Worm (Caenorhabditis elegans) whole organism, L4/young adult: ENCODE data around the gene F36A4.2.

Experiments used
- W03F9.2 ChIP-seq: fragments of 150-350 bp; optimal IDR thresholded peaks from 2 replicates; lab custom pipeline; 2014; ENCODE audit warnings: missing biosample characterization, missing genetic modification characterization
- dao-5 ChIP-seq: sonication (generic microtip); optimal IDR thresholded peaks from 2 replicates; lab custom pipeline; 2016; ENCODE audit warnings: missing genotype, missing genetic modification characterization, moderate library complexity, missing compliant biosample characterization
- him-1 ChIP-seq: sonication (generic microtip); optimal IDR thresholded peaks from 2 replicates; lab custom pipeline; 2016; ENCODE audit warnings: missing genotype, missing genetic modification reagents, missing genetic modification characterization, missing compliant biosample characterization

The F36A4.2 gene

ce11 chrIV:4270925-4271324, at the start of gene F36A4.2:
Gene F36A4.2 (plus strand): TSS chrIV:4271225.
- TF ChIP-seq dao-5 (tag; lab: Kevin White, UChicago) (no peak), him-1 (tag; lab: Kevin White, UChicago) (no peak), W03F9.2 (tag; lab: Kevin White, UChicago) (no peak)

ce11 chrIV:4225851-4226250, 45.2 kb upstream of the F36A4.2 start, which contains the start of gene srbc-71:
Gene srbc-71 (minus strand): TSS chrIV:4225951.
- TF ChIP-seq him-1 (tag; lab: Kevin White, UChicago) (no peak), dao-5 (tag; lab: Kevin White, UChicago) (no peak), W03F9.2 (tag; lab: Kevin White, UChicago) (no peak)

ce11 chrIV:4227917-4228316, 43.1 kb upstream of the F36A4.2 start, which contains the start of gene srbc-70:
Gene srbc-70 (minus strand): TSS chrIV:4228017.
- no peak for TF ChIP-seq him-1 (tag; lab: Kevin White, UChicago)
- TF ChIP-seq W03F9.2 (tag; lab: Kevin White, UChicago) = no peak
- no peak for TF ChIP-seq dao-5 (tag; lab: Kevin White, UChicago)

ce11 chrIV:4235315-4236024, 35.6 kb upstream of the F36A4.2 start, which contains the start of the genes zipt-2.2 and dpy-13:
Gene zipt-2.2 (minus strand): TSS chrIV:4235365.
Gene dpy-13 (plus strand): TSS chrIV:4235614.
- TF ChIP-seq dao-5 (tag; lab: Kevin White, UChicago) = no peak
- TF ChIP-seq him-1 (tag; lab: Kevin White, UChicago) = no peak
- TF ChIP-seq W03F9.2 (tag; lab: Kevin White, UChicago) = no peak

- no peak for TF ChIP-seq W03F9.2 (tag; lab: Kevin White, UChicago)
- TF ChIP-seq dao-5 (tag; lab: Kevin White, UChicago) = no peak
- no peak for TF ChIP-seq him-1 (tag; lab: Kevin White, UChicago)
Measured at ce11 chrIV:4236025-4236407, 35.0 kb upstream of the F36A4.2 start.

ce11 chrIV:4236671-4237070, 34.4 kb upstream of the F36A4.2 start:
- TF ChIP-seq him-1 (tag; lab: Kevin White, UChicago) = no peak
- TF ChIP-seq W03F9.2 (tag; lab: Kevin White, UChicago) = no peak
- no peak for TF ChIP-seq dao-5 (tag; lab: Kevin White, UChicago)

- TF ChIP-seq W03F9.2 (tag; lab: Kevin White, UChicago) = no peak
Measured at ce11 chrIV:4243830-4244406, 27.1 kb upstream of the F36A4.2 start.

ce11 chrIV:4244510-4244909, 26.5 kb upstream of the F36A4.2 start, which contains the start of gene col-34:
Gene col-34 (minus strand): TSS chrIV:4244610.
- TF ChIP-seq him-1 (tag; lab: Kevin White, UChicago) (no peak), dao-5 (tag; lab: Kevin White, UChicago) (no peak), W03F9.2 (tag; lab: Kevin White, UChicago) (no peak)

ce11 chrIV:4246493-4246892, 24.5 kb upstream of the F36A4.2 start, which contains the start of gene ttr-20:
Gene ttr-20 (plus strand): TSS chrIV:4246793.
- TF ChIP-seq dao-5 (tag; lab: Kevin White, UChicago) (no peak), W03F9.2 (tag; lab: Kevin White, UChicago) (no peak), him-1 (tag; lab: Kevin White, UChicago) (no peak)

ce11 chrIV:4247334-4247733, 23.7 kb upstream of the F36A4.2 start:
- TF ChIP-seq W03F9.2 (tag; lab: Kevin White, UChicago) = no peak
- no peak for TF ChIP-seq him-1 (tag; lab: Kevin White, UChicago)
- no peak for TF ChIP-seq dao-5 (tag; lab: Kevin White, UChicago)

ce11 chrIV:4247770-4248169, 23.3 kb upstream of the F36A4.2 start, which contains the start of gene ama-1:
Gene ama-1 (plus strand): TSS chrIV:4248070.
- TF ChIP-seq him-1 (tag; lab: Kevin White, UChicago) = no peak
- no peak for TF ChIP-seq dao-5 (tag; lab: Kevin White, UChicago)
- no peak for TF ChIP-seq W03F9.2 (tag; lab: Kevin White, UChicago)

ce11 chrIV:4254989-4255582, 15.9 kb upstream of the F36A4.2 start:
- TF ChIP-seq him-1 (tag; lab: Kevin White, UChicago) = no peak
- TF ChIP-seq W03F9.2 (tag; lab: Kevin White, UChicago) = no peak
- no peak for TF ChIP-seq dao-5 (tag; lab: Kevin White, UChicago)

ce11 chrIV:4259433-4259832, 11.6 kb upstream of the F36A4.2 start:
- TF ChIP-seq him-1 (tag; lab: Kevin White, UChicago) (no peak), W03F9.2 (tag; lab: Kevin White, UChicago) (no peak), dao-5 (tag; lab: Kevin White, UChicago) (no peak)
